Fruit fly (Drosophila melanogaster) whole organism, embryonic: ENCODE measurements around the gene alpha-Est1.

Experiments used
- CG10274 ChIP-seq: fragments of 200-800 bp; sonication (Bioruptor generic); optimal IDR thresholded peaks from 3 replicates; lab custom pipeline; 2017; ENCODE audit warnings: missing biosample characterization, mild to moderate bottlenecking, missing genetic modification characterization
- CG10543 ChIP-seq: fragments of 200-800 bp; sonication (Bioruptor generic); optimal IDR thresholded peaks from 3 replicates; lab custom pipeline; 2017; ENCODE audit warnings: missing biosample characterization, mild to moderate bottlenecking, missing genetic modification characterization, moderate library complexity
- CG11085 ChIP-seq: fragments of 200-800 bp; sonication (Bioruptor generic); IDR thresholded peaks from 2 replicates; pipeline ENCODE4 v1.3.6; 2022; ENCODE audit warnings: missing biosample characterization, missing genetic modification characterization
- CG11696 ChIP-seq: fragments of 200-800 bp; sonication (Bioruptor generic); IDR thresholded peaks from 2 replicates; pipeline ENCODE4 v1.3.6; 2022; ENCODE audit warnings: missing biosample characterization, missing genetic modification characterization
- CG12769 ChIP-seq: fragments of 200-800 bp; sonication (Bioruptor generic); optimal IDR thresholded peaks from 2 replicates; lab custom pipeline; 2019; ENCODE audit warnings: missing biosample characterization, mild to moderate bottlenecking, missing genetic modification characterization, moderate library complexity
- CG14014 ChIP-seq: fragments of 200-800 bp; sonication (Bioruptor generic); IDR thresholded peaks from 2 replicates; pipeline ENCODE4 v1.3.6; 2022; ENCODE audit warnings: missing biosample characterization, missing genetic modification characterization
- CG14441 ChIP-seq: fragments of 200-800 bp; sonication (Bioruptor generic); IDR thresholded peaks from 2 replicates; pipeline ENCODE4 v1.3.6; 2022; ENCODE audit warnings: missing biosample characterization, missing genetic modification characterization
- CG16779 ChIP-seq: fragments of 200-800 bp; sonication (Bioruptor generic); IDR thresholded peaks from 2 replicates; pipeline ENCODE4 v1.3.6; 2022; ENCODE audit warnings: missing biosample characterization, missing genetic modification characterization
- CG17802 ChIP-seq: fragments of 200-800 bp; sonication (Bioruptor generic); optimal IDR thresholded peaks from 2 replicates; lab custom pipeline; 2018; ENCODE audit warnings: missing biosample characterization, mild to moderate bottlenecking, missing genetic modification characterization, moderate library complexity
- CG18599 ChIP-seq: fragments of 200-800 bp; sonication (Bioruptor generic); optimal IDR thresholded peaks from 3 replicates; lab custom pipeline; 2017; ENCODE audit warnings: missing biosample characterization, missing genetic modification characterization, mild to moderate bottlenecking, moderate library complexity, missing genetic modification reagents
- CG18764 ChIP-seq: fragments of 200-800 bp; sonication (Bioruptor generic); optimal IDR thresholded peaks from 3 replicates; lab custom pipeline; 2016; ENCODE audit warnings: missing biosample characterization, missing genetic modification characterization
- CG2116 ChIP-seq: fragments of 200-800 bp; sonication (Bioruptor generic); optimal IDR thresholded peaks from 3 replicates; lab custom pipeline; 2018; ENCODE audit warnings: missing biosample characterization, mild to moderate bottlenecking, missing genetic modification characterization
- CG2199 ChIP-seq: fragments of 200-800 bp; sonication (Bioruptor generic); IDR thresholded peaks from 3 replicates; pipeline ENCODE4 v1.3.6; 2022; ENCODE audit warnings: missing biosample characterization, missing genetic modification characterization
- CG4328 ChIP-seq: fragments of 200-800 bp; sonication (Bioruptor generic); optimal IDR thresholded peaks from 3 replicates; lab custom pipeline; 2017; ENCODE audit warnings: missing biosample characterization, missing genetic modification reagents, missing genetic modification characterization
- CG43689 ChIP-seq: fragments of 200-800 bp; sonication (Bioruptor generic); IDR thresholded peaks from 2 replicates; pipeline ENCODE4 v1.3.6; 2022; ENCODE audit warnings: missing biosample characterization, missing genetic modification characterization
- CG4404 ChIP-seq: fragments of 200-800 bp; sonication (Bioruptor generic); IDR thresholded peaks from 2 replicates; pipeline ENCODE4 v1.3.6; 2022; ENCODE audit warnings: missing biosample characterization, missing genetic modification characterization
- Dfd ChIP-seq, 2 experiments: fragments of >200 bp; optimal IDR thresholded peaks; 2 replicates each; lab custom pipeline; 2017; ENCODE audit warnings: missing biosample characterization in 2 of 2, missing genetic modification characterization in 2 of 2
- Dref ChIP-seq: fragments of 200-800 bp; sonication (Bioruptor generic); IDR thresholded peaks from 2 replicates; pipeline ENCODE4 v1.3.6; 2022; ENCODE audit warnings: missing biosample characterization, missing genetic modification characterization
- HmgZ ChIP-seq: fragments of 200-800 bp; sonication (Bioruptor generic); optimal IDR thresholded peaks from 2 replicates; lab custom pipeline; 2018; ENCODE audit warnings: missing biosample characterization, mild to moderate bottlenecking, missing genetic modification characterization
- Lim3 ChIP-seq: fragments of 200-800 bp; sonication (Bioruptor generic); IDR thresholded peaks from 2 replicates; pipeline ENCODE4 v1.3.6; 2022; ENCODE audit warnings: missing biosample characterization, missing genetic modification characterization
- Mes4 ChIP-seq: fragments of 200-800 bp; sonication (Bioruptor generic); optimal IDR thresholded peaks from 2 replicates; lab custom pipeline; 2016; ENCODE audit warnings: missing biosample characterization, missing genetic modification characterization
- NFAT ChIP-seq: fragments of 200-800 bp; sonication (Bioruptor generic); IDR thresholded peaks from 2 replicates; pipeline ENCODE4 v1.3.6; 2022; ENCODE audit warnings: missing biosample characterization, missing genetic modification characterization
- Nf-YA ChIP-seq: fragments of 200-800 bp; sonication (Bioruptor generic); IDR thresholded peaks from 2 replicates; pipeline ENCODE4 v1.3.6; 2022; ENCODE audit warnings: missing biosample characterization, missing genetic modification characterization
- Nf-YB ChIP-seq: fragments of 200-800 bp; sonication (Bioruptor generic); optimal IDR thresholded peaks from 3 replicates; lab custom pipeline; 2019; ENCODE audit warnings: missing biosample characterization, mild to moderate bottlenecking, missing genetic modification characterization, moderate library complexity
- Pdp1 ChIP-seq, 2 experiments: fragments of 200-800 bp; sonication (Bioruptor generic); optimal IDR thresholded peaks; 3 replicates each; lab custom pipeline; 2016; ENCODE audit warnings: missing biosample characterization in 2 of 2, missing genetic modification characterization in 2 of 2, mild to moderate bottlenecking in 1 of 2, moderate library complexity in 1 of 2
- Vsx1 ChIP-seq: fragments of 200-800 bp; sonication (Bioruptor generic); optimal IDR thresholded peaks from 2 replicates; lab custom pipeline; 2017; ENCODE audit warnings: missing biosample characterization, mild to moderate bottlenecking, missing genetic modification characterization, missing genetic modification reagents
- ab ChIP-seq: fragments of 200-800 bp; sonication (Bioruptor generic); optimal IDR thresholded peaks from 2 replicates; lab custom pipeline; 2016; ENCODE audit warnings: missing biosample characterization, missing genetic modification characterization
- bcd ChIP-seq: fragments of 200-800 bp; sonication (Bioruptor generic); optimal IDR thresholded peaks from 2 replicates; lab custom pipeline; 2017; ENCODE audit warnings: missing biosample characterization, mild to moderate bottlenecking, missing genetic modification characterization
- cas ChIP-seq: fragments of 200-800 bp; sonication (Bioruptor generic); IDR thresholded peaks from 2 replicates; pipeline ENCODE4 v1.3.6; 2022; ENCODE audit warnings: missing biosample characterization, missing genetic modification characterization
- chn ChIP-seq: fragments of 200-800 bp; sonication (Bioruptor generic); optimal IDR thresholded peaks from 2 replicates; lab custom pipeline; 2016; ENCODE audit warnings: missing biosample characterization, missing genetic modification characterization
- dimm ChIP-seq: fragments of 200-800 bp; sonication (Bioruptor generic); IDR thresholded peaks from 2 replicates; pipeline ENCODE4 v1.3.6; 2022; ENCODE audit warnings: missing biosample characterization, missing genetic modification characterization
- dmrt11E ChIP-seq: fragments of 200-800 bp; sonication (Bioruptor generic); optimal IDR thresholded peaks from 3 replicates; lab custom pipeline; 2018; ENCODE audit warnings: missing biosample characterization, mild to moderate bottlenecking, missing genetic modification characterization, moderate library complexity
- dmrt99B ChIP-seq: fragments of 200-800 bp; sonication (Bioruptor generic); optimal IDR thresholded peaks from 2 replicates; lab custom pipeline; 2018; ENCODE audit warnings: missing biosample characterization, mild to moderate bottlenecking, missing genetic modification characterization, moderate library complexity
- emc ChIP-seq: fragments of 200-800 bp; sonication (Bioruptor generic); optimal IDR thresholded peaks from 2 replicates; lab custom pipeline; 2016; ENCODE audit warnings: missing biosample characterization, missing genetic modification characterization
- ftz-f1 ChIP-seq: fragments of 200-800 bp; sonication (Bioruptor generic); optimal IDR thresholded peaks from 2 replicates; lab custom pipeline; 2016; ENCODE audit warnings: missing biosample characterization, missing genetic modification characterization
- grau ChIP-seq: fragments of 200-800 bp; optimal IDR thresholded peaks from 3 replicates; lab custom pipeline; 2019; ENCODE audit warnings: missing biosample characterization, mild to moderate bottlenecking, missing genetic modification characterization, moderate library complexity
- gro ChIP-seq: fragments of 200-800 bp; sonication (Bioruptor generic); optimal IDR thresholded peaks from 2 replicates; lab custom pipeline; 2016; ENCODE audit warnings: missing biosample characterization, missing genetic modification characterization
- ken ChIP-seq: fragments of 200-800 bp; sonication (Bioruptor generic); IDR thresholded peaks from 3 replicates; pipeline ENCODE4 v1.3.6; 2022; ENCODE audit warnings: missing biosample characterization, missing genetic modification characterization
- lab ChIP-seq: fragments of 200-800 bp; sonication (Bioruptor generic); optimal IDR thresholded peaks from 3 replicates; lab custom pipeline; 2017; ENCODE audit warnings: missing biosample characterization, missing genetic modification characterization, mild to moderate bottlenecking, moderate library complexity, missing genetic modification reagents
- org-1 ChIP-seq: fragments of 200-800 bp; sonication (Bioruptor generic); optimal IDR thresholded peaks from 2 replicates; lab custom pipeline; 2017; ENCODE audit warnings: missing biosample characterization, missing genetic modification characterization
- pan ChIP-seq, 4 experiments: fragments of >200 bp in 3 of 4; fragments of 200-800 bp in 1 of 4; sonication (Bioruptor generic) in 1 of 4; optimal IDR thresholded peaks in 3 of 4; IDR thresholded peaks in 1 of 4; 2 replicates each; pipeline versions ENCODE4 v1.3.6 to Lab custom; 2017 to 2022; ENCODE audit warnings: missing biosample characterization in 2 of 4, missing genetic modification characterization in 2 of 4, mixed read lengths in 1 of 4
- prd ChIP-seq, 3 experiments: fragments of >200 bp in 2 of 3; fragments of 200-800 bp in 1 of 3; sonication (Bioruptor generic) in 1 of 3; optimal IDR thresholded peaks in 2 of 3; IDR thresholded peaks in 1 of 3; 2 replicates in 2 of 3; 3 replicates in 1 of 3; pipeline versions ENCODE4 v1.3.6 to Lab custom; 2017 to 2022; ENCODE audit warnings: missing biosample characterization in 1 of 3, missing genetic modification characterization in 1 of 3
- slbo ChIP-seq: fragments of 200-800 bp; sonication (Bioruptor generic); IDR thresholded peaks from 2 replicates; pipeline ENCODE4 v1.3.6; 2022; ENCODE audit warnings: missing biosample characterization, missing genetic modification characterization
- sug ChIP-seq: fragments of 200-800 bp; optimal IDR thresholded peaks from 2 replicates; lab custom pipeline; 2019; ENCODE audit warnings: missing biosample characterization, mild to moderate bottlenecking, missing genetic modification characterization, moderate library complexity
- tll ChIP-seq, 2 experiments: fragments of 200-800 bp in 1 of 2; fragments of >200 bp in 1 of 2; sonication (Bioruptor generic) in 1 of 2; optimal IDR thresholded peaks; 2 replicates each; lab custom pipeline; 2017 to 2019; ENCODE audit warnings: missing biosample characterization in 2 of 2, missing genetic modification characterization in 2 of 2, mild to moderate bottlenecking in 1 of 2, moderate library complexity in 1 of 2
- unpg ChIP-seq: fragments of 200-800 bp; sonication (Bioruptor generic); optimal IDR thresholded peaks from 3 replicates; lab custom pipeline; 2018; ENCODE audit warnings: missing biosample characterization, mild to moderate bottlenecking, missing genetic modification characterization, moderate library complexity

Gene alpha-Est1

dm6 chr3R:7506314-7506988, 42.5 kb downstream of the alpha-Est1 start (continued):
- TF ChIP-seq Vsx1 = peak; percentile 40
- TF ChIP-seq org-1 = peak; percentile 73
- TF ChIP-seq Lim3 (GFP tag; lab: Robert Waterston, UW) = no peak
- TF ChIP-seq unpg (GFP tag; lab: Kevin White, UChicago) = peak; percentile 84
- TF ChIP-seq Mes4 (GFP tag; lab: Kevin White, UChicago) = peak; percentile 32
- TF ChIP-seq ftz-f1 (GFP tag; lab: Kevin White, UChicago) = peak; percentile 88
- TF ChIP-seq bcd (GFP tag; lab: Kevin White, UChicago) = peak; percentile 84
- TF ChIP-seq prd (optimal IDR thresholded peaks at IDR 0.05; lab: Kevin White, UChicago) = no peak
- peak; percentile 84 for TF ChIP-seq prd (GFP tag; IDR thresholded peaks at IDR 0.05; lab: Robert Waterston, UW)
- peak; percentile 87 for TF ChIP-seq CG16779 (GFP tag; lab: Robert Waterston, UW)
- TF ChIP-seq Nf-YA (GFP tag; lab: Robert Waterston, UW) = no peak
- TF ChIP-seq dimm (GFP tag; lab: Robert Waterston, UW) = 0 out of 2 replicates have a peak, but pooled peaks have one; percentile 6
- peak; percentile 85 for TF ChIP-seq emc
- no peak for TF ChIP-seq pan (optimal IDR thresholded peaks at IDR 0.05; lab: Kevin White, UChicago)
- peak in 1 of 2 experiments; percentile 83 for TF ChIP-seq pan (GFP tag; optimal IDR thresholded peaks at IDR 0.05 in 1 of 2, IDR thresholded peaks at IDR 0.05 in 1 of 2)
- TF ChIP-seq Nf-YB = peak; percentile 58
- TF ChIP-seq ken (GFP tag; lab: Robert Waterston, UW) = 0 out of 3 replicates have a peak, but pooled peaks have one; percentile 23
- TF ChIP-seq tll (GFP tag; optimal IDR thresholded peaks at IDR 0.05; lab: Kevin White, UChicago) = no peak

dm6 chr3R:7504989-7505761, 43.7 kb downstream of the alpha-Est1 start, which contains the start of gene alpha-Est9:
Gene alpha-Est9 (minus strand): TSS chr3R:7505098.
- TF ChIP-seq gro (GFP tag; lab: Kevin White, UChicago) (peak; percentile 23), ab (GFP tag; lab: Kevin White, UChicago) (no peak), Mes4 (GFP tag; lab: Kevin White, UChicago) (no peak), CG2116 (GFP tag; lab: Kevin White, UChicago) (no peak), CG4328 (GFP tag; lab: Kevin White, UChicago) (no peak), Pdp1 (GFP tag; optimal IDR thresholded peaks at IDR 0.05; lab: Kevin White, UChicago) (peak in 1 of 2 experiments; percentile 38), CG10274 (no peak), CG14441 (no peak), NFAT (GFP tag; lab: Robert Waterston, UW) (peak; percentile 45; the same call in 1 of the 2 replicates), dmrt99B (no peak), grau (tag; lab: Kevin White, UChicago) (peak; percentile 11), CG11085 (no peak), chn (no peak), CG2199 (GFP tag; lab: Robert Waterston, UW) (0 out of 3 replicates have a peak, but pooled peaks have one; percentile 25), dmrt11E (tag; lab: Kevin White, UChicago) (no peak), HmgZ (peak; percentile 11), CG18764 (GFP tag; lab: Kevin White, UChicago) (no peak), CG12769 (tag; lab: Kevin White, UChicago) (peak; percentile 57), cas (GFP tag; lab: Robert Waterston, UW) (no peak), lab (peak; percentile 77), Dref (GFP tag; lab: Robert Waterston, UW) (no peak), sug (tag; lab: Kevin White, UChicago) (peak; percentile 67), Dfd (GFP tag; optimal IDR thresholded peaks at IDR 0.05; lab: Kevin White, UChicago) (no peak), CG17802 (no peak), CG4404 (no peak), CG14014 (GFP tag; lab: Robert Waterston, UW) (0 out of 2 replicates have a peak, but pooled peaks have one; percentile 31), CG11696 (GFP tag; lab: Robert Waterston, UW) (no peak), CG43689 (GFP tag; lab: Robert Waterston, UW) (no peak), slbo (GFP tag; lab: Robert Waterston, UW) (no peak), CG18599 (GFP tag; lab: Kevin White, UChicago) (peak; percentile 30), CG10543 (GFP tag; lab: Kevin White, UChicago) (peak; percentile 47)
